Worm (Caenorhabditis elegans) whole organism, mixed stage, embryonic: ENCODE results near the gene mlh-1.

Experiments used
- M03D4.4 ChIP-seq: sonication (generic microtip); optimal IDR thresholded peaks from 2 replicates; lab custom pipeline; 2017; ENCODE audit warnings: mild to moderate bottlenecking, missing genetic modification characterization, missing compliant biosample characterization
- bed-3 ChIP-seq: fragments of 200-800 bp; sonication (Bioruptor generic); optimal IDR thresholded peaks from 3 replicates; lab custom pipeline; 2018; ENCODE audit warnings: mild to moderate bottlenecking, missing genetic modification characterization, moderate library complexity, missing compliant biosample characterization
- blmp-1 ChIP-seq: fragments of 150-350 bp; optimal IDR thresholded peaks from 2 replicates; lab custom pipeline; 2014; ENCODE audit warnings: missing biosample characterization, missing genetic modification characterization
- ceh-39 ChIP-seq: fragments of 150-350 bp; optimal IDR thresholded peaks from 2 replicates; lab custom pipeline; 2014; ENCODE audit warnings: missing biosample characterization, missing genetic modification characterization
- ceh-83 ChIP-seq: fragments of 200-800 bp; sonication (Bioruptor generic); optimal IDR thresholded peaks from 2 replicates; lab custom pipeline; 2018; ENCODE audit warnings: mild to moderate bottlenecking, missing genetic modification characterization, missing compliant biosample characterization
- ces-1 ChIP-seq: fragments of 150-350 bp; optimal IDR thresholded peaks from 2 replicates; lab custom pipeline; 2014; ENCODE audit warnings: missing biosample characterization, missing genetic modification reagents, missing genetic modification characterization
- cnd-1 ChIP-seq: fragments of 200-800 bp; sonication (Bioruptor generic); optimal IDR thresholded peaks from 2 replicates; lab custom pipeline; 2018; ENCODE audit warnings: mild to moderate bottlenecking, missing genetic modification characterization, missing compliant biosample characterization
- elt-1 ChIP-seq: sonication (generic microtip); optimal IDR thresholded peaks from 2 replicates; lab custom pipeline; 2017; ENCODE audit warnings: missing genetic modification characterization, mild to moderate bottlenecking, missing compliant biosample characterization, antibody characterized with exemption, moderate library complexity, borderline replicate concordance; ENCODE audit not compliant: insufficient read depth
- flh-1 ChIP-seq: fragments of 200-800 bp; sonication (Bioruptor generic); optimal IDR thresholded peaks from 2 replicates; lab custom pipeline; 2018; ENCODE audit warnings: mild to moderate bottlenecking, missing genetic modification characterization, moderate library complexity, missing compliant biosample characterization
- hlh-1 ChIP-seq: fragments of 150-350 bp; optimal IDR thresholded peaks from 2 replicates; lab custom pipeline; 2014; ENCODE audit warnings: missing biosample characterization, missing genetic modification reagents, missing genetic modification characterization
- lin-13 ChIP-seq: fragments of 150-350 bp; optimal IDR thresholded peaks from 2 replicates; lab custom pipeline; 2014; ENCODE audit warnings: missing biosample characterization, missing genetic modification characterization
- lin-32 ChIP-seq: fragments of 200-800 bp; sonication (Bioruptor generic); optimal IDR thresholded peaks from 2 replicates; lab custom pipeline; 2018; ENCODE audit warnings: mild to moderate bottlenecking, missing genetic modification characterization, missing compliant biosample characterization
- lsy-2 ChIP-seq: fragments of 150-350 bp; optimal IDR thresholded peaks from 2 replicates; lab custom pipeline; 2014; ENCODE audit warnings: missing biosample characterization, missing genetic modification characterization
- mab-5 ChIP-seq: fragments of 150-350 bp; optimal IDR thresholded peaks from 2 replicates; lab custom pipeline; 2014; ENCODE audit warnings: missing biosample characterization, missing genetic modification characterization
- mep-1 ChIP-seq: fragments of 150-350 bp; optimal IDR thresholded peaks from 2 replicates; lab custom pipeline; 2017; ENCODE audit warnings: missing biosample characterization, missing genetic modification reagents, missing genetic modification characterization, inconsistent platforms
- mls-2 ChIP-seq: sonication (generic microtip); optimal IDR thresholded peaks from 2 replicates; lab custom pipeline; 2016; ENCODE audit warnings: mild to moderate bottlenecking, missing genetic modification characterization, moderate library complexity, missing compliant biosample characterization
- nhr-12 ChIP-seq: fragments of 150-350 bp; optimal IDR thresholded peaks from 2 replicates; lab custom pipeline; 2014; ENCODE audit warnings: missing biosample characterization, missing genetic modification characterization
- nhr-237 ChIP-seq: fragments of 150-350 bp; optimal IDR thresholded peaks from 2 replicates; lab custom pipeline; 2014; ENCODE audit warnings: missing biosample characterization, missing genetic modification characterization
- nhr-28 ChIP-seq: fragments of 150-350 bp; optimal IDR thresholded peaks from 2 replicates; lab custom pipeline; 2014; ENCODE audit warnings: missing biosample characterization, missing genetic modification characterization
- nhr-76 ChIP-seq: sonication (generic microtip); optimal IDR thresholded peaks from 2 replicates; lab custom pipeline; 2017; ENCODE audit warnings: missing biosample characterization, missing genetic modification characterization
- pha-4 ChIP-seq: fragments of 150-350 bp; optimal IDR thresholded peaks from 2 replicates; lab custom pipeline; 2018; ENCODE audit warnings: missing biosample characterization, missing genetic modification reagents, missing genetic modification characterization
- sem-2 ChIP-seq: fragments of 200-800 bp; sonication (Bioruptor generic); optimal IDR thresholded peaks from 2 replicates; lab custom pipeline; 2018; ENCODE audit warnings: mild to moderate bottlenecking, missing genetic modification characterization, missing compliant biosample characterization
- snpc-4 ChIP-seq: fragments of 150-350 bp; optimal IDR thresholded peaks from 2 replicates; lab custom pipeline; 2014; ENCODE audit warnings: missing biosample characterization, missing genetic modification characterization
- sptf-1 ChIP-seq: sonication (generic microtip); optimal IDR thresholded peaks from 2 replicates; lab custom pipeline; 2017; ENCODE audit warnings: mild to moderate bottlenecking, missing genetic modification characterization, moderate library complexity, missing compliant biosample characterization
- tbx-8 ChIP-seq: fragments of 200-800 bp; sonication (Bioruptor generic); optimal IDR thresholded peaks from 2 replicates; lab custom pipeline; 2018; ENCODE audit warnings: mild to moderate bottlenecking, missing genetic modification characterization, moderate library complexity, missing compliant biosample characterization
- unc-120 ChIP-seq: sonication (generic microtip); optimal IDR thresholded peaks from 2 replicates; lab custom pipeline; 2017; ENCODE audit warnings: missing genetic modification characterization, missing compliant biosample characterization; ENCODE audit not compliant: poor library complexity, severe bottlenecking
- unc-62 ChIP-seq: fragments of 150-350 bp; optimal IDR thresholded peaks from 2 replicates; lab custom pipeline; 2014; ENCODE audit warnings: missing biosample characterization, missing genetic modification reagents, missing genetic modification characterization
- zip-8 ChIP-seq: fragments of 150-350 bp; optimal IDR thresholded peaks from 2 replicates; lab custom pipeline; 2014; ENCODE audit warnings: missing biosample characterization, missing genetic modification characterization
- ztf-11 ChIP-seq: fragments of 150-350 bp; optimal IDR thresholded peaks from 2 replicates; lab custom pipeline; 2014; ENCODE audit warnings: missing biosample characterization, missing genetic modification characterization

The mlh-1 gene

DNA sequence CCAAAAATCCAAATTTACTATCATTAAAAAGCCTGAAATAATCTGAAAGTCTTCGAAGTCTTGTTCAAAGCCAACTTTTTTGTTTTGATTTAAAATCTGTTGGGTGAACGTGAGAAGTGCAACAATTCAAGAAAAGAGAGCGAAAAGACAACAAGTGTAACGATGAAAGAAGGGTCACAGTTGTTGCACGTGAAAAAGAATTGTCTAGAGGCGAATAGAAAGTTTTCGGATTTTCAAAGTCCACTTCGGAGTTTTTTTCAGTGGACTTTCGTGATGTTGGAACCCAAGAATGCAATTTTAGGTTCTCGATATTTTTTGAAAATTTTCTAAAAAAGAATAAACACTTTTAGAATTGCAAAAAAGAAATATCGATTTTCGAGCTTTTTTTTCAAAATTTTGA is 35.6 kb upstream of the mlh-1 start:
- TF ChIP-seq hlh-1 (tag; lab: Kevin White, UChicago) = peak; percentile 56
- no peak for TF ChIP-seq M03D4.4 (tag; lab: Kevin White, UChicago)

DNA sequence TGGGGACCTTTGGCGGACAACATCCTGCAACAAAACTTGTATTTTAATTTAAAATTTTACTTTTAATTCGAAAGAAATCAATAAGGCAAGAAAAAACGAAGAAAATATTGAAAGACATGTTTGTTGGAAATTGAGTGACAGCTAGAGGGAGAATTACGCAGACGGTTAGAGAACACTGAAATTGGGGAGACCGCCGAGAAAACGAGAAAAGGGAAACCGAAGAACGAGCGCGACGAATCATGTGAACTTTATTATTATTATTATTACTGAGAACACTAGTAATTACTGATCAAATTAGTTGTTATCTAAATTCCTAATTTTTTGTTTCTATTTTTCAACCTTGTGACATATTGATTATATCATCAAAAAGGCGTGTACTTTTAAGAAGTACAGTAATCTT is 34.6 kb upstream of the mlh-1 start, which contains the start of gene mmad-1:
mmad-1 (minus strand) TSS at position 24 of the 400 bp plus-strand sequence.
- TF ChIP-seq ces-1 (GFP tag; lab: Kevin White, UChicago) (peak; percentile 29), sptf-1 (no peak), tbx-8 (no peak), unc-62 (GFP tag; lab: Kevin White, UChicago) (peak; percentile 94), nhr-237 (tag; lab: Kevin White, UChicago) (no peak), lin-13 (tag; lab: Kevin White, UChicago) (no peak), M03D4.4 (tag; lab: Kevin White, UChicago) (no peak), snpc-4 (tag; lab: Kevin White, UChicago) (no peak), lsy-2 (no peak), unc-120 (tag; lab: Kevin White, UChicago) (peak; percentile 8)

DNA sequence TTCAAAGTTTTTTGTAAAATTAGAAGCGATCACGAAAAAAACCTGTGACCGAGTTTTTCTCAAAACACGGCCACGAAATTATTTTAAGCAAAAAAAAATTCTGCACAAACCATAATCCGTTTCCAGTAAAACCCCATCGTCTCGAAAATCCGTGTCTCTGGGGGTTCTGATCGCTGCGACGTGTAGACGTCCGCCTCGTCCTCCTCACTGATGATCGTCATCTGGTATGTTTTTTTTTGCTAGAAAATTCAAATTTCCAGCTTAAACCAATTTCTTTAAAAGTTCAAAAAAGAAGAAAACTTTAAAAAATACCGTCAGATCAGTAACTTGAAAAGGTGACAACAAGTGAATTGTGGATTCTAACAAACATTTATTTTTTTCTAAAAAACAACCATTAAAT is 32.2 kb upstream of the mlh-1 start, which contains the start of gene Y76A2B.4:
Y76A2B.4 (minus strand) TSS at position 241 of the 400 bp plus-strand sequence.
- TF ChIP-seq cnd-1 (tag; lab: Kevin White, UChicago) = no peak
- TF ChIP-seq sptf-1 = no peak
- TF ChIP-seq ces-1 (GFP tag; lab: Kevin White, UChicago) = no peak
- TF ChIP-seq flh-1 = no peak
- TF ChIP-seq unc-62 (GFP tag; lab: Kevin White, UChicago) = no peak
- TF ChIP-seq M03D4.4 (tag; lab: Kevin White, UChicago) = no peak
- no peak for TF ChIP-seq nhr-28 (tag; lab: Kevin White, UChicago)
- no peak for TF ChIP-seq blmp-1 (tag; lab: Kevin White, UChicago)
- TF ChIP-seq hlh-1 (tag; lab: Kevin White, UChicago) = no peak
- no peak for TF ChIP-seq mab-5 (tag; lab: Kevin White, UChicago)
- TF ChIP-seq snpc-4 (tag; lab: Kevin White, UChicago) = no peak
- no peak for TF ChIP-seq zip-8
- TF ChIP-seq nhr-237 (tag; lab: Kevin White, UChicago) = no peak
- no peak for TF ChIP-seq lin-32 (GFP tag; lab: Kevin White, UChicago)
- TF ChIP-seq lsy-2 = no peak
- no peak for TF ChIP-seq pha-4 (tag; lab: Kevin White, UChicago)
- no peak for TF ChIP-seq mls-2 (tag; lab: Kevin White, UChicago)
- TF ChIP-seq unc-120 (tag; lab: Kevin White, UChicago) = no peak
- TF ChIP-seq ztf-11 = no peak

DNA sequence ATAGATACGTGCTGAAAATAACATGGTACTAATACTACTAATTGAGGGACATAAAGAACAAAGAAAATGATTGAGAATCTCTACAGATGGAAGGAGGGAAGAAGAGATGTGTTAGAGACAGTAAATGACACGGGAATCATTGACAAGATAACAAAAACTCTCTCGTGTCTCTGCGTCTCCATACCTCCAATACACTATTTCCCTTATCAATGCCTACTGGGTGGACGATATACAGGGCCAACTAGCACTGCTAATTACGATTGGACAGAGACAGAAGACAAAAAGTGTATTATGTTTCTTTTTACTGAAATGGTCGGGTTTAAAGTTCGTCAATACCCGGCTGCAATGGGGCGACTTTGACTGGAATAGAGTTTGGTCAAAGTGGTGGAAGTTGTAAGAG is 30.2 kb upstream of the mlh-1 start:
- TF ChIP-seq sem-2 (GFP tag; lab: Kevin White, UChicago) (no peak), ceh-39 (tag; lab: Kevin White, UChicago) (no peak), nhr-237 (tag; lab: Kevin White, UChicago) (no peak), ceh-83 (GFP tag; lab: Kevin White, UChicago) (no peak), pha-4 (tag; lab: Kevin White, UChicago) (no peak), mep-1 (tag; lab: Kevin White, UChicago) (no peak), nhr-12 (tag; lab: Kevin White, UChicago) (no peak), nhr-76 (tag; lab: Kevin White, UChicago) (no peak), ztf-11 (no peak), zip-8 (no peak), unc-120 (tag; lab: Kevin White, UChicago) (no peak), elt-1 (tag; lab: Kevin White, UChicago) (no peak), sptf-1 (no peak), unc-62 (GFP tag; lab: Kevin White, UChicago) (no peak), bed-3 (GFP tag; lab: Kevin White, UChicago) (no peak), snpc-4 (tag; lab: Kevin White, UChicago) (no peak), mab-5 (tag; lab: Kevin White, UChicago) (no peak), nhr-28 (tag; lab: Kevin White, UChicago) (no peak)

DNA sequence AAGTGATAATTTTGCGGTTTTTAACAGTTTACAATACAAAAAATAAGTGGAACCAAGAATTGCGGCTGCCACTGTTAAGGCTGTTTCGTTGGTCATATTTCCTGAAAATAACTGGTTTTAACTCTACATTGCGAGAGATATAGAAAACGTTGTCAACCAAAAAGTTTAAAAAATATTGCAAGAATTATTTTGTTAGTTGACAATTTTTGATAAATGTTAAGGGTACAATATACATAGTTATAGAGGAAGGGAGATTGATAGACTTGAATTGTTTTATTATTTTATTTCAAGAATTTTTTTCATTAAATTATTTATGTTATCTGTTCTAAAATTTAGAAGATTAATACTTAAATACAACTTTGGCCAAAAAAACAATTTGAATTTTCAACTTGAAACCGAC is 29.1 kb upstream of the mlh-1 start, which contains the start of gene acs-5:
acs-5 (minus strand) TSS at position 101 of the 400 bp plus-strand sequence.
- no peak for TF ChIP-seq nhr-76 (tag; lab: Kevin White, UChicago)
- TF ChIP-seq ztf-11 = no peak
- TF ChIP-seq cnd-1 (tag; lab: Kevin White, UChicago) = no peak
- no peak for TF ChIP-seq unc-62 (GFP tag; lab: Kevin White, UChicago)
- TF ChIP-seq lin-13 (tag; lab: Kevin White, UChicago) = no peak
- no peak for TF ChIP-seq M03D4.4 (tag; lab: Kevin White, UChicago)
- no peak for TF ChIP-seq nhr-237 (tag; lab: Kevin White, UChicago)
- TF ChIP-seq ces-1 (GFP tag; lab: Kevin White, UChicago) = no peak
- no peak for TF ChIP-seq pha-4 (tag; lab: Kevin White, UChicago)
- no peak for TF ChIP-seq snpc-4 (tag; lab: Kevin White, UChicago)
- no peak for TF ChIP-seq bed-3 (GFP tag; lab: Kevin White, UChicago)
